Fruit fly (Drosophila melanogaster): ENCODE measurements around the gene sima.

sima gene

DNA sequence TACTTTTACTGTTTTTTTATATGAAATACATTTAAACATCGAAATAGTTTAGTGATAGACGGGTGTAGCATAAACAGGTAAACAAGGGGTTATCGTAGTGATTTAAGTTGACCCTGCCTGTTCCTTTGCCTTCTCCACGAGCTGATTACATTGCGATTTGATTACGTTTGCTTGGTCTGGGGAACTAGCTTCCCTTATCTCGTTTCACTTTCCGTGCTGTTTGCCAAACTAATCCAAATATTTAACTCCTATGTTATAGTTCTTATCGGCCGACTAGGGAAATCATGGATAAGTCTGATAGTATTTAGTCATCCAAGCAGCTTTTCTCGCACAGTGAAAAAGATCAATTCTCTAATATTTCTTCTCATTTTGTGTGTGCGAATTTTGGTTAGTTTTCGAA lies 3.9 kb downstream of the sima start:
- TF ChIP-seq Vsx2 (GFP tag; optimal IDR thresholded peaks at IDR 0.05; ENCODE audit: partially characterized antibody) = no peak
- TF ChIP-seq N (GFP tag; optimal IDR thresholded peaks at IDR 0.05) = no peak
- no peak for TF ChIP-seq Abd-B (GFP tag; optimal IDR thresholded peaks at IDR 0.05)
- TF ChIP-seq fru (GFP tag; optimal IDR thresholded peaks at IDR 0.05) = no peak
- TF ChIP-seq Dfd (GFP tag; optimal IDR thresholded peaks at IDR 0.05) = no peak
- no peak for TF ChIP-seq GATAd (GFP tag; optimal IDR thresholded peaks at IDR 0.05)
- no peak for TF ChIP-seq tai (GFP tag; optimal IDR thresholded peaks at IDR 0.05)
- no peak for TF ChIP-seq Jra (GFP tag; optimal IDR thresholded peaks at IDR 0.05)
- TF ChIP-seq sv (GFP tag; optimal IDR thresholded peaks at IDR 0.05) = no peak
- no peak for TF ChIP-seq sage (GFP tag; optimal IDR thresholded peaks at IDR 0.05)

DNA sequence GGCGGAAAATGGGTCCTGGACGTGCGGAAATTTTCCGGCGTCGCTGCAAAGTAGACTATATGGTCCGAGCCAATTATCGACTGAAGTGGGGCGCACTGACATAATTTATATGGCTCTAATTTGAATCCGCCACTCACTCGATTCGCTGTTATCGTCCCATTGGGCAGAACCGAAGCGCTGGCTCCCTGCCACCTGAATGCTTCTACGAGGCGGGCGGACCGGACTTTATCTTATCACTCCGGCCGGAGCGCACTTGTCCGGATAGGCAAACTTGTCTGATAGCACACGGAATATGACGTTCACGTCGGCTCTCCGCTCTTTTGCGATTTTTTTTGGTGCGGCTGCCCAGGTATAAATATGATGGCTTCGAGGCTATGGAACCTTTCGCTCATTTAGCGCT lies 4.4 kb downstream of the sima start:
- peak; percentile 7 for TF ChIP-seq br (GFP tag; optimal IDR thresholded peaks at IDR 0.05)
- peak; percentile 84 for TF ChIP-seq h (GFP tag; optimal IDR thresholded peaks at IDR 0.05)
- no peak for TF ChIP-seq jim (GFP tag; optimal IDR thresholded peaks at IDR 0.05)

DNA sequence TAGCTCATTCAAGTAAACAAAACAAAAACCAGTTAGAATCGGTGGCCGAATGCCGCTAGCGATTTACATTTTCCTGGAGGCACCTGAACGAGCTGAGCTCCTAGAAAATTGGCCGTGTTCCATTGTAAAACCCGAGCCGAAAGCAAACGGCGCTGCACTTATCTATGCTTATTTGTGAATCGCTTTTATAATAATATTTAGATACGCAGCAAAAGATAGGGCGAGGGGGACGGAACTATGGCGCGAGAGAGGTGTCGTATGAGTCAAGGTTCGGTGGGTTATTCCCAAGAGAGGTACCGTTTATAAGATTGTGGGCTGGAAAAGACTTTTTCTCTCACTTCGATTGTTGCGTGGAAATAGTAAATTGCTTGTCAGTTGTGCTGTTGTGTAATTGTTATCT lies 5.6 kb downstream of the sima start:
- TF ChIP-seq Abd-B (GFP tag; optimal IDR thresholded peaks at IDR 0.05) = no peak
- TF ChIP-seq Myc (optimal IDR thresholded peaks at IDR 0.05) = no peak
- no peak for TF ChIP-seq Sp1 (GFP tag; optimal IDR thresholded peaks at IDR 0.05)
- no peak for TF ChIP-seq rgr (GFP tag; optimal IDR thresholded peaks at IDR 0.05)
- TF ChIP-seq foxo (GFP tag; optimal IDR thresholded peaks at IDR 0.05) = no peak
- TF ChIP-seq Hnf4 (GFP tag; optimal IDR thresholded peaks at IDR 0.05) = no peak
- TF ChIP-seq CrebA (GFP tag; optimal IDR thresholded peaks at IDR 0.05; ENCODE audit: borderline replicate concordance) = no peak
- no peak for TF ChIP-seq h (GFP tag; optimal IDR thresholded peaks at IDR 0.05)
- no peak for TF ChIP-seq Dif (GFP tag; optimal IDR thresholded peaks at IDR 0.05; ENCODE audit: partially characterized antibody)

DNA sequence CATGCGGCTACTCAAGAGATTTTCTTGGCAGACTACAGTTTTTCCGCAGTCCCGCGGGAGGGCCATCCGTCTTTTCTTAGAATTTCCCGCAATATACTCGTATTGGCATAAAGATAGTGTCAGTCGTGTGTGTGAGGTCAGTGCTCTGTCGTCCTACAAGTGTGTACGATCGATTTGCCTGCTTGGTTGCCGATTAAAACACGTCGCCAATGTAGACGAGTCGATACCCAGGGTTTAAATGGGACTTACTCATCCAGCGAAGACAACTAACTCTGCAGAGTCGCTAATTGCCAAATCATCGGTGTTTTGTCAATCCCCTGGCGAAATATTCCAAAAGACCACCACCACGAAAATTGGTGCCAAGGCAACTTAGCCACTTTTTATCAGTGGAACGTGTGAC lies 7.9 kb downstream of the sima start:
- TF ChIP-seq Hnf4 (GFP tag; optimal IDR thresholded peaks at IDR 0.05) (no peak), Dfd (GFP tag; optimal IDR thresholded peaks at IDR 0.05) (no peak), dsf (GFP tag; optimal IDR thresholded peaks at IDR 0.05; ENCODE audit: borderline replicate concordance) (no peak)

DNA sequence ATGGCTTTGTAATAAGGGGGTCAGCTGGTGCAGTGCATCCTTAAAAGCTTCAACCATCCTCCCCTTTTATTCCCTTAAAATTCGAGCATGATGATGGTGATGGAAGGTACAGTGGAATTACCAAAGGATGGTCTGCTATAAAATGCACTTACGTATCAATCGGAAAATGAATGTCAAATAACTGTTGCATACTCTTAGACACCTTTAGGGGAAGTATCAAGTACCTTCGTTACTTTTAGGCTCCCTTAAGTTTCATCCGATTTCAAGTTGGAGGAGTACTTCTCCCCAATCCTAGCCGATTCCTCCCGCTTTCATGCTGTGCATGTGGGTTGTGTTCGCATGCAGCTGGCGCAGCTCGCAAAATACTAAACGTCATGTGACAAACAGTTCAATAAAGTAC lies 12.1 kb downstream of the sima start:
- TF ChIP-seq HLH106 (tag; optimal IDR thresholded peaks at IDR 0.05) (no peak), Dif (GFP tag; optimal IDR thresholded peaks at IDR 0.05; ENCODE audit: partially characterized antibody) (no peak), sage (GFP tag; optimal IDR thresholded peaks at IDR 0.05) (no peak), Sp1 (GFP tag; optimal IDR thresholded peaks at IDR 0.05) (no peak), woc (GFP tag; optimal IDR thresholded peaks at IDR 0.05) (no peak), brk (GFP tag; optimal IDR thresholded peaks at IDR 0.05) (no peak), foxo (GFP tag; optimal IDR thresholded peaks at IDR 0.05) (no peak), N (GFP tag; optimal IDR thresholded peaks at IDR 0.05) (no peak), Dfd (GFP tag; optimal IDR thresholded peaks at IDR 0.05) (no peak), br (GFP tag; optimal IDR thresholded peaks at IDR 0.05) (no peak), ey (GFP tag; optimal IDR thresholded peaks at IDR 0.05) (no peak), fru (GFP tag; optimal IDR thresholded peaks at IDR 0.05) (no peak), CG9705 (GFP tag; optimal IDR thresholded peaks at IDR 0.05) (no peak), OdsH (GFP tag; optimal IDR thresholded peaks at IDR 0.05) (no peak), Jra (GFP tag; optimal IDR thresholded peaks at IDR 0.05) (no peak)

DNA sequence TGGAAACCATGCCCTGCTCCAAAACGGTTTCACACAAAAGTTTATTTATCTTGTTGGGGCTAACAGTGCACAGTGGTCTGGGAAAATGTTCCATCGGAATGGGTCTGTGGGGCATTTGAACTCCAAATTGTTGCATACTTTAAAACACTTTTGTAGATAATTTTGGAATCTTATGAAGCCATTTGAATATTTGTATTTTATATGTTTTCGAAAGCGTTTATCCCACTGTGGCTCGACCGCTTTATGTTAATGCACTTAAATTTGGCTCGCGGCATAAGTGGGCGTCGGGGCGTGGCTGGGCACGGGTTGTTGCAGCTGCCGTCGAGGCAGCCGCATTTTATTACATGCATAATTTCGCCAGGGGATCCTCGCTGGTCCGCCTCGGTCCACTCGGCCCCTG lies 13.7 kb downstream of the sima start:
- TF ChIP-seq brk (GFP tag; optimal IDR thresholded peaks at IDR 0.05) = no peak
- no peak for TF ChIP-seq Sp1 (GFP tag; optimal IDR thresholded peaks at IDR 0.05)
- TF ChIP-seq sv (GFP tag; optimal IDR thresholded peaks at IDR 0.05) = no peak
- TF ChIP-seq h (GFP tag; optimal IDR thresholded peaks at IDR 0.05) = peak; percentile 46
- TF ChIP-seq GATAd (GFP tag; optimal IDR thresholded peaks at IDR 0.05) = no peak
- TF ChIP-seq ey (GFP tag; optimal IDR thresholded peaks at IDR 0.05) = no peak
- no peak for TF ChIP-seq CrebA (GFP tag; optimal IDR thresholded peaks at IDR 0.05; ENCODE audit: borderline replicate concordance)
- no peak for TF ChIP-seq sage (GFP tag; optimal IDR thresholded peaks at IDR 0.05)
- no peak for TF ChIP-seq usp (GFP tag; optimal IDR thresholded peaks at IDR 0.05)
- no peak for TF ChIP-seq dl (GFP tag; optimal IDR thresholded peaks at IDR 0.05; ENCODE audit: insufficient read depth in 1 of 2, partially characterized antibody in 2 of 2)
- TF ChIP-seq OdsH (GFP tag; optimal IDR thresholded peaks at IDR 0.05) = no peak
- TF ChIP-seq fru (GFP tag; optimal IDR thresholded peaks at IDR 0.05) = no peak
- TF ChIP-seq br (GFP tag; optimal IDR thresholded peaks at IDR 0.05) = peak; percentile 3
- peak in 1 of 2 experiments; percentile 30 for TF ChIP-seq foxo (GFP tag; optimal IDR thresholded peaks at IDR 0.05)
- TF ChIP-seq Jra (GFP tag; optimal IDR thresholded peaks at IDR 0.05) = no peak
- TF ChIP-seq rgr (GFP tag; optimal IDR thresholded peaks at IDR 0.05) = peak; percentile 18
- no peak for TF ChIP-seq woc (GFP tag; optimal IDR thresholded peaks at IDR 0.05)
- no peak for TF ChIP-seq lola (GFP tag; optimal IDR thresholded peaks at IDR 0.05)
- TF ChIP-seq jim (GFP tag; optimal IDR thresholded peaks at IDR 0.05) = no peak
- no peak for TF ChIP-seq Hr83 (GFP tag; optimal IDR thresholded peaks at IDR 0.05; ENCODE audit: poor library complexity, severe bottlenecking)
- no peak for TF ChIP-seq Myc (optimal IDR thresholded peaks at IDR 0.05)
- peak; percentile 31 for TF ChIP-seq HLH106 (tag; optimal IDR thresholded peaks at IDR 0.05)
- no peak for TF ChIP-seq Mio (GFP tag; optimal IDR thresholded peaks at IDR 0.05)
